Worm (Caenorhabditis elegans) whole organism, L1 larva: Measurements from ENCODE around the gene nlp-81.
A peak's percentile ranks its signal among the peaks of the same experiment; 100 is the strongest.

Experiments used
- C16A3.4 ChIP-seq: fragments of 150-350 bp; optimal IDR thresholded peaks from 2 replicates; lab custom pipeline; 2014; ENCODE audit warnings: missing biosample characterization, missing genetic modification characterization
- C34B4.2 ChIP-seq: sonication (generic microtip); optimal IDR thresholded peaks from 2 replicates; lab custom pipeline; 2017; ENCODE audit warnings: mild to moderate bottlenecking, missing genetic modification characterization, missing compliant biosample characterization
- F16B12.6 ChIP-seq: fragments of 150-350 bp; optimal IDR thresholded peaks from 2 replicates; lab custom pipeline; 2014; ENCODE audit warnings: missing biosample characterization, missing genetic modification characterization
- Y116A8C.19 ChIP-seq: sonication (generic microtip); optimal IDR thresholded peaks from 2 replicates; lab custom pipeline; 2016; ENCODE audit warnings: missing compliant biosample characterization, missing genetic modification characterization, borderline replicate concordance
- aha-1 ChIP-seq: fragments of 150-350 bp; optimal IDR thresholded peaks from 2 replicates; lab custom pipeline; 2014; ENCODE audit warnings: missing biosample characterization, missing genetic modification characterization
- blmp-1 ChIP-seq: fragments of 150-350 bp; optimal IDR thresholded peaks from 2 replicates; lab custom pipeline; 2014; ENCODE audit warnings: missing biosample characterization, missing genetic modification characterization
- ceh-63 ChIP-seq: fragments of 200-800 bp; sonication (Bioruptor generic); optimal IDR thresholded peaks from 2 replicates; lab custom pipeline; 2018; ENCODE audit warnings: mild to moderate bottlenecking, missing genetic modification characterization, missing compliant biosample characterization
- ceh-8 ChIP-seq: fragments of 200-800 bp; sonication (Bioruptor generic); optimal IDR thresholded peaks from 2 replicates; lab custom pipeline; 2018; ENCODE audit warnings: mild to moderate bottlenecking, missing genetic modification characterization, moderate library complexity, missing compliant biosample characterization
- ceh-82 ChIP-seq, 3 experiments: fragments of 150-350 bp in 1 of 3; sonication (generic microtip) in 2 of 3; optimal IDR thresholded peaks; 2 replicates each; lab custom pipeline; 2014 to 2017; ENCODE audit warnings: missing biosample characterization in 3 of 3, missing genetic modification characterization in 3 of 3
- ceh-88 ChIP-seq: fragments of 200-800 bp; sonication (Bioruptor generic); IDR thresholded peaks from 2 replicates; pipeline ENCODE4 v1.3.6; 2022; ENCODE audit warnings: missing genetic modification characterization, missing compliant biosample characterization
- ces-1 ChIP-seq: fragments of 150-350 bp; optimal IDR thresholded peaks from 2 replicates; lab custom pipeline; 2014; ENCODE audit warnings: missing biosample characterization, missing genetic modification reagents, missing genetic modification characterization
- dpl-1 ChIP-seq, 3 experiments: fragments of 150-350 bp in 2 of 3; sonication (generic microtip) in 1 of 3; optimal IDR thresholded peaks; 2 replicates each; lab custom pipeline; 2014 to 2017; ENCODE audit warnings: missing biosample characterization in 3 of 3, missing genetic modification characterization in 3 of 3, missing genetic modification reagents in 3 of 3
- dsc-1 ChIP-seq: sonication (generic microtip); optimal IDR thresholded peaks from 2 replicates; lab custom pipeline; 2016; ENCODE audit warnings: mild to moderate bottlenecking, missing genetic modification characterization, missing compliant biosample characterization
- efl-1 ChIP-seq, 4 experiments: fragments of 150-350 bp; optimal IDR thresholded peaks in 3 of 4; peaks in 1 of 4; 1 replicate in 1 of 4; 2 replicates in 3 of 4; lab custom pipeline; 2014; ENCODE audit warnings: missing biosample characterization in 2 of 4, missing genetic modification characterization in 2 of 4, missing genetic modification reagents in 2 of 4
- elt-2 ChIP-seq: sonication (generic microtip); optimal IDR thresholded peaks from 2 replicates; lab custom pipeline; 2016; ENCODE audit warnings: missing genetic modification characterization, mild to moderate bottlenecking, inconsistent platforms, missing compliant biosample characterization, missing genetic modification reagents
- ets-5 ChIP-seq: fragments of 200-800 bp; sonication (Bioruptor generic); IDR thresholded peaks from 2 replicates; pipeline ENCODE4 v1.3.6; 2022; ENCODE audit warnings: missing genetic modification characterization, missing compliant biosample characterization
- fkh-10 ChIP-seq: sonication (generic microtip); optimal IDR thresholded peaks from 2 replicates; lab custom pipeline; 2017; ENCODE audit warnings: missing biosample characterization, missing genetic modification reagents, missing genetic modification characterization
- fkh-4 ChIP-seq: sonication (generic microtip); optimal IDR thresholded peaks from 2 replicates; lab custom pipeline; 2016; ENCODE audit warnings: missing compliant biosample characterization, missing genetic modification characterization, borderline replicate concordance
- fkh-8 ChIP-seq: sonication (generic microtip); optimal IDR thresholded peaks from 2 replicates; lab custom pipeline; 2016; ENCODE audit warnings: mild to moderate bottlenecking, missing genetic modification characterization, missing compliant biosample characterization
- grh-1 ChIP-seq: fragments of 200-800 bp; sonication (Bioruptor generic); IDR thresholded peaks from 2 replicates; pipeline ENCODE4 v1.3.6; 2022; ENCODE audit warnings: missing genetic modification reagents, missing genetic modification characterization, missing compliant biosample characterization
- hlh-4 ChIP-seq: sonication (generic microtip); optimal IDR thresholded peaks from 2 replicates; lab custom pipeline; 2016; ENCODE audit warnings: mild to moderate bottlenecking, missing genetic modification characterization, missing compliant biosample characterization
- hpl-2 ChIP-seq: fragments of 150-350 bp; optimal IDR thresholded peaks from 2 replicates; lab custom pipeline; 2014; ENCODE audit warnings: missing biosample characterization, missing genetic modification reagents, missing genetic modification characterization
- irx-1 ChIP-seq: sonication (generic microtip); optimal IDR thresholded peaks from 2 replicates; lab custom pipeline; 2016; ENCODE audit warnings: missing genetic modification characterization, missing compliant biosample characterization
- isw-1 ChIP-seq: fragments of 200-800 bp; sonication (Bioruptor generic); IDR thresholded peaks from 2 replicates; pipeline ENCODE4 v1.3.6; 2022; ENCODE audit warnings: missing genetic modification characterization, missing compliant biosample characterization
- jun-1 ChIP-seq: fragments of 150-350 bp; optimal IDR thresholded peaks from 2 replicates; lab custom pipeline; 2014; ENCODE audit warnings: missing biosample characterization, missing genetic modification reagents, missing genetic modification characterization
- lin-13 ChIP-seq: fragments of 150-350 bp; optimal IDR thresholded peaks from 2 replicates; lab custom pipeline; 2014; ENCODE audit warnings: missing biosample characterization, missing genetic modification reagents, missing genetic modification characterization
- lin-15B ChIP-seq: fragments of 150-350 bp; sonication (generic microtip); optimal IDR thresholded peaks from 3 replicates; lab custom pipeline; 2014; ENCODE audit warnings: missing biosample characterization, missing genetic modification characterization
- lin-35 ChIP-seq, 2 experiments: fragments of 150-350 bp; optimal IDR thresholded peaks; 2 replicates each; lab custom pipeline; 2014; ENCODE audit warnings: missing biosample characterization in 2 of 2, missing genetic modification characterization in 2 of 2, missing genetic modification reagents in 2 of 2
- lin-39 ChIP-seq: fragments of 150-350 bp; optimal IDR thresholded peaks from 2 replicates; lab custom pipeline; 2014; ENCODE audit warnings: missing biosample characterization, missing genetic modification reagents, missing genetic modification characterization
- lir-3 ChIP-seq: sonication (generic microtip); optimal IDR thresholded peaks from 2 replicates; lab custom pipeline; 2016; ENCODE audit warnings: mild to moderate bottlenecking, missing genetic modification characterization, moderate library complexity, missing compliant biosample characterization; ENCODE audit not compliant: poor library complexity
- mdl-1 ChIP-seq, 2 experiments: fragments of 150-350 bp; optimal IDR thresholded peaks; 2 replicates each; lab custom pipeline; 2014 to 2017; ENCODE audit warnings: missing biosample characterization in 2 of 2, missing genetic modification characterization in 2 of 2, inconsistent platforms in 1 of 2
- mef-2 ChIP-seq: fragments of 150-350 bp; optimal IDR thresholded peaks from 2 replicates; lab custom pipeline; 2014; ENCODE audit warnings: missing biosample characterization, missing genetic modification characterization
- nhr-19 ChIP-seq: fragments of 200-800 bp; sonication (Bioruptor generic); conservative IDR thresholded peaks from 2 replicates; pipeline ENCODE4 v1.3.6; 2022; ENCODE audit warnings: missing genetic modification characterization, missing compliant biosample characterization
- nhr-20 ChIP-seq: sonication (generic microtip); optimal IDR thresholded peaks from 2 replicates; lab custom pipeline; 2016; ENCODE audit warnings: mild to moderate bottlenecking, missing genetic modification characterization, missing compliant biosample characterization
- nhr-28 ChIP-seq: fragments of 150-350 bp; optimal IDR thresholded peaks from 2 replicates; lab custom pipeline; 2014; ENCODE audit warnings: missing biosample characterization, missing genetic modification characterization
- nhr-71 ChIP-seq: sonication (generic microtip); optimal IDR thresholded peaks from 2 replicates; lab custom pipeline; 2016; ENCODE audit warnings: mild to moderate bottlenecking, missing genetic modification characterization, moderate library complexity, missing compliant biosample characterization
- nhr-85 ChIP-seq: sonication (generic microtip); peaks from one replicate; lab custom pipeline; 2016; ENCODE audit warnings: missing genetic modification characterization, inconsistent platforms, missing compliant biosample characterization
- pag-3 ChIP-seq: sonication (generic microtip); optimal IDR thresholded peaks from 2 replicates; lab custom pipeline; 2017; ENCODE audit warnings: missing genetic modification characterization, mild to moderate bottlenecking, missing compliant biosample characterization, antibody characterized with exemption, borderline replicate concordance; ENCODE audit not compliant: insufficient read depth
- pax-3 ChIP-seq: fragments of 200-800 bp; sonication (Bioruptor generic); optimal IDR thresholded peaks from 2 replicates; lab custom pipeline; 2018; ENCODE audit warnings: mild to moderate bottlenecking, missing genetic modification characterization, moderate library complexity, missing compliant biosample characterization
- pqm-1 ChIP-seq: sonication (generic microtip); optimal IDR thresholded peaks from 3 replicates; lab custom pipeline; 2017; ENCODE audit warnings: missing biosample characterization, missing genetic modification characterization
- rnt-1 ChIP-seq: sonication (generic microtip); optimal IDR thresholded peaks from 2 replicates; lab custom pipeline; 2016; ENCODE audit warnings: mild to moderate bottlenecking, missing genetic modification characterization, moderate library complexity, missing compliant biosample characterization
- skn-1 ChIP-seq: fragments of 150-350 bp; optimal IDR thresholded peaks from 2 replicates; lab custom pipeline; 2014; ENCODE audit warnings: missing biosample characterization, missing genetic modification characterization
- sptf-1 ChIP-seq: fragments of 150-350 bp; optimal IDR thresholded peaks from 2 replicates; lab custom pipeline; 2014; ENCODE audit warnings: missing biosample characterization, missing genetic modification characterization
- sup-37 ChIP-seq: fragments of 200-800 bp; sonication (Bioruptor generic); optimal IDR thresholded peaks from 2 replicates; lab custom pipeline; 2018; ENCODE audit warnings: mild to moderate bottlenecking, missing genetic modification characterization, missing compliant biosample characterization
- swsn-7 ChIP-seq: sonication (generic microtip); optimal IDR thresholded peaks from 2 replicates; lab custom pipeline; 2016; ENCODE audit warnings: missing genetic modification characterization, missing compliant biosample characterization
- unc-130 ChIP-seq: fragments of 150-350 bp; optimal IDR thresholded peaks from 2 replicates; lab custom pipeline; 2017; ENCODE audit warnings: missing biosample characterization, missing genetic modification characterization, inconsistent platforms
- unc-30 ChIP-seq: sonication (generic microtip); optimal IDR thresholded peaks from 2 replicates; lab custom pipeline; 2017; ENCODE audit warnings: missing biosample characterization, missing genetic modification characterization
- unc-62 ChIP-seq: fragments of 150-350 bp; optimal IDR thresholded peaks from 2 replicates; lab custom pipeline; 2014; ENCODE audit warnings: missing biosample characterization, missing genetic modification reagents, missing genetic modification characterization
- unc-86 ChIP-seq: sonication (generic microtip); optimal IDR thresholded peaks from 2 replicates; lab custom pipeline; 2016; ENCODE audit warnings: missing genetic modification characterization, missing compliant biosample characterization
- vab-15 ChIP-seq: sonication (generic microtip); optimal IDR thresholded peaks from 2 replicates; lab custom pipeline; 2017; ENCODE audit warnings: missing genotype, mild to moderate bottlenecking, missing genetic modification characterization, missing compliant biosample characterization
- zip-4 ChIP-seq: fragments of 200-800 bp; sonication (Bioruptor generic); optimal IDR thresholded peaks from 2 replicates; lab custom pipeline; 2018; ENCODE audit warnings: mild to moderate bottlenecking, missing genetic modification characterization, moderate library complexity, missing compliant biosample characterization
- ztf-4 ChIP-seq: fragments of 150-350 bp; optimal IDR thresholded peaks from 2 replicates; lab custom pipeline; 2014; ENCODE audit warnings: missing biosample characterization, missing genetic modification characterization

The nlp-81 gene

DNA sequence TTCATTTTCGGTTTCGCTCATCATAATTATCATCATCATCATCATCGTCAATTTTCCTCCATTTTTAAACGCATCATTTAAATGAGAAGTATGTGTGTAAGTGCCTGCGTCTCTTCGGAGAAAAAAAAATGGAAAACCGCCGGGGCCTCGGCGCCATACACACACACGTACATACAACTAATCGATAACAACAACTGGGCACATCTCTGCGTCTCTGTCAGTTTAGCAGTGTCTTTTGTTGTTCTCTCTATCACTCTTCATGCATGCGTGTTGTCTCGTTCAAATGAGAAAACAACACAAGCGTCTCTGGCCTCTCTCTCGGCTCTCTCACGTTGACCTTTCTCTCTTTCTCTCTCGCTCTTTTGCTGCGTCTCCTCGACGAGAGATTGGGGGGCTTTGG lies 15.1 kb downstream of the nlp-81 start:
- TF ChIP-seq C34B4.2 (no peak), vab-15 (no peak), nhr-71 (tag; lab: Kevin White, UChicago) (peak; percentile 96), lir-3 (tag; lab: Kevin White, UChicago) (peak; percentile 66), unc-130 (tag; lab: Kevin White, UChicago) (peak; percentile 43), ceh-88 (GFP tag; lab: Robert Waterston, UW) (peak; percentile 47; the same call in 1 of the 2 replicates), efl-1 (optimal IDR thresholded peaks at IDR 0.05; lab: Kevin White, UChicago) (peak; percentile 81 to 88), efl-1 (GFP tag; optimal IDR thresholded peaks at IDR 0.05 in 1 of 2; lab: Kevin White, UChicago) (peak; percentile 57 to 96), jun-1 (peak; percentile 67), unc-30 (tag; lab: Kevin White, UChicago) (no peak), nhr-28 (tag; lab: Kevin White, UChicago) (no peak), C16A3.4 (peak; percentile 66), elt-2 (tag; lab: Kevin White, UChicago) (peak; percentile 76), mef-2 (tag; lab: Kevin White, UChicago) (peak; percentile 62), aha-1 (tag; lab: Kevin White, UChicago) (peak; percentile 10), skn-1 (peak; percentile 45), dpl-1 (GFP tag; optimal IDR thresholded peaks at IDR 0.05; lab: Kevin White, UChicago) (peak; percentile 47 to 65 (median 64)), ztf-4 (tag; lab: Kevin White, UChicago) (peak; percentile 89), Y116A8C.19 (tag; lab: Kevin White, UChicago) (no peak), sptf-1 (tag; lab: Kevin White, UChicago) (no peak), blmp-1 (tag; lab: Kevin White, UChicago) (peak; percentile 82), isw-1 (GFP tag; lab: Robert Waterston, UW) (peak; percentile 74), lin-15B (tag; lab: Kevin White, UChicago) (peak; percentile 19), hlh-4 (tag; lab: Kevin White, UChicago) (no peak), ces-1 (no peak), nhr-20 (tag; lab: Kevin White, UChicago) (peak; percentile 90), rnt-1 (tag; lab: Kevin White, UChicago) (peak; percentile 90), lin-13 (GFP tag; lab: Kevin White, UChicago) (peak; percentile 63), unc-62 (GFP tag; lab: Kevin White, UChicago) (no peak), swsn-7 (tag; lab: Kevin White, UChicago) (peak; percentile 91), dsc-1 (peak; percentile 77), fkh-4 (tag; lab: Kevin White, UChicago) (no peak), hpl-2 (peak; percentile 29), unc-86 (tag; lab: Kevin White, UChicago) (peak; percentile 88), ets-5 (no peak), mdl-1 (tag; optimal IDR thresholded peaks at IDR 0.05; lab: Kevin White, UChicago) (peak in 1 of 2 experiments; percentile 94), zip-4 (GFP tag; lab: Kevin White, UChicago) (no peak), ceh-82 (tag; optimal IDR thresholded peaks at IDR 0.05; lab: Kevin White, UChicago) (peak; percentile 62 to 87 (median 80)), F16B12.6 (no peak), ceh-63 (GFP tag; lab: Kevin White, UChicago) (no peak), fkh-8 (tag; lab: Kevin White, UChicago) (peak; percentile 88), lin-39 (peak; percentile 57), nhr-19 (GFP tag; lab: Robert Waterston, UW) (peak; percentile 88), pqm-1 (tag; lab: Kevin White, UChicago) (peak; percentile 9), sup-37 (no peak), grh-1 (GFP tag; lab: Robert Waterston, UW) (peak; percentile 41; the same call in 1 of the 2 replicates), lin-35 (GFP tag; optimal IDR thresholded peaks at IDR 0.05; lab: Kevin White, UChicago) (peak; percentile 75 to 77), irx-1 (tag; lab: Kevin White, UChicago) (peak; percentile 90), pag-3 (tag; lab: Kevin White, UChicago) (peak; percentile 80), nhr-85 (tag; lab: Kevin White, UChicago) (peak; percentile 96), pax-3 (tag; lab: Kevin White, UChicago) (peak; percentile 62), fkh-10 (GFP tag; lab: Kevin White, UChicago) (peak; percentile 79), ceh-8 (GFP tag; lab: Kevin White, UChicago) (peak; percentile 89)
